Fruit fly (Drosophila melanogaster): ENCODE data around the gene CG34302.

Gene CG34302

DNA sequence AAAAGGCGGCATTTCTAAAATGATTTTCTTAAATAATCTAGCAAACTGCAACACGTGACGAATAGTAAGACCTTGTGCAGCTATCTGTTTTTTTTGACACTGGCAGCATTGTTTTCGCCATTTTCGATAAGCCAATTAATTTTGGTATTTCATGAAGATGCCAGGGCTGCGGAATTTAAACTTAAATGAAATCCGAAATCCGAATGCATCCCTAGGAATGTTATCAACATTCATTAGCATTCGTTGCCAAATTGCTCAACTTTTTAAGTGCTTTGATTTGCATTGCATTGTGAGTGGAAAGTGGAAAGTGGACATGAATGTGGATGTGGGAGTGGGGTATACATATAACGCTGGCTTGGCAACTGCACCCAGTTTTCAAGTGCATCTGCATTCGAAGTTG is 2.5 kb downstream of the CG34302 start, which contains the start of gene CG42857:
CG42857 (minus strand) TSS at position 101 of the 400 bp plus-strand sequence.
- TF ChIP-seq usp (GFP tag; optimal IDR thresholded peaks at IDR 0.05) (no peak), CG32264 (GFP tag; optimal IDR thresholded peaks at IDR 0.05) (no peak), Jra (GFP tag; optimal IDR thresholded peaks at IDR 0.05) (no peak), Dif (GFP tag; optimal IDR thresholded peaks at IDR 0.05; ENCODE audit: partially characterized antibody) (no peak)

DNA sequence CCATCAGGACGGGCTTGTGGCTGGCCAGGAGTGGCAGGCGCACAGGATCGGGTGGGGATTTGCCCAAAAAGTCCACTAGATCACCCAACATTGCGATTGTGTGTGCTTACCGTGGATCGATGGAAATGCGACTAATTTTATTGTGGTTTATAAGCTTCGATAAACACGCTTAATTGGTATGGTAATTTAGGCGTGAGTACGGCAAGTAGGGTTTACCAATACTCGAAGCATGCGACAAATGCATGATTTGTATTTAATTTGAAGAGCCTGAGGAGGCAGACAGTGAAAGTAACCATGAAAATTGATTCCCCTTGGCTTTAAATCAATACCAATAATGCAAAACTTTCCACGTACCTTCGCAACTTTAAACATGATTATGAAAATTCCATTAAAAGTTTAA is 3.8 kb downstream of the CG34302 start, which contains the start of gene CG9458:
CG9458 (minus strand) TSS at position 101 of the 400 bp plus-strand sequence.
- TF ChIP-seq N (GFP tag; optimal IDR thresholded peaks at IDR 0.05) (no peak), Hr78 (GFP tag; optimal IDR thresholded peaks at IDR 0.05) (no peak), woc (GFP tag; optimal IDR thresholded peaks at IDR 0.05) (no peak), Rel (GFP tag; optimal IDR thresholded peaks at IDR 0.05) (no peak), Rel (tag; optimal IDR thresholded peaks at IDR 0.05) (no peak), sv (GFP tag; optimal IDR thresholded peaks at IDR 0.05) (no peak), Hnf4 (GFP tag; optimal IDR thresholded peaks at IDR 0.05) (no peak), Mio (GFP tag; optimal IDR thresholded peaks at IDR 0.05) (no peak), psq (GFP tag; optimal IDR thresholded peaks at IDR 0.05) (no peak), foxo (GFP tag; optimal IDR thresholded peaks at IDR 0.05) (no peak), pan (optimal IDR thresholded peaks at IDR 0.05) (no peak), GATAd (GFP tag; optimal IDR thresholded peaks at IDR 0.05) (no peak), rgr (GFP tag; optimal IDR thresholded peaks at IDR 0.05) (no peak), dmrt93B (GFP tag; optimal IDR thresholded peaks at IDR 0.05) (no peak), CrebA (GFP tag; optimal IDR thresholded peaks at IDR 0.05; ENCODE audit: borderline replicate concordance) (no peak)

DNA sequence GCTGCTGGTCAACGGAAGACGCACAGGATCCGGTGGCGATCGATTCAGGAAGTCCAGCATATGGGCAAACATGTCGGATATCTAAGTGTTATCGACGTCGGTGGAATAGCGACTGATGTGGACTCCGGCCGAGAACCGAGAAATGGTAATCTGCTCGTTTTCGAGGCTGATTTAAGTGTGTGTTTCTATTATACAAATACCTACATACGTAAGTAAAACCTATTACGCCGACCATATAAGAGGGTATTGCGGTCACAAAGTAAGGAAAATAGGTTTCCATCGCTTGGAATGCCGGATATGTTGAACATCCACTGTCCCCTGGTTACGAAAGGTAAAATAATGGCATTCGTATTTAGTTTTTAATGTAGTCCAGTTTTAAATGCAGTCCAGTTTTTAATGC is 5.3 kb downstream of the CG34302 start, which contains the start of gene CG9459:
CG9459 (minus strand) TSS at position 101 of the 400 bp plus-strand sequence.
- no peak for TF ChIP-seq dl (GFP tag; optimal IDR thresholded peaks at IDR 0.05; ENCODE audit: insufficient read depth in 1 of 2, partially characterized antibody in 2 of 2)
- no peak for TF ChIP-seq Hr83 (GFP tag; optimal IDR thresholded peaks at IDR 0.05; ENCODE audit: poor library complexity, severe bottlenecking)
- no peak for TF ChIP-seq CG32264 (GFP tag; optimal IDR thresholded peaks at IDR 0.05)
- no peak for TF ChIP-seq GATAd (GFP tag; optimal IDR thresholded peaks at IDR 0.05)
- no peak for TF ChIP-seq Vsx2 (GFP tag; optimal IDR thresholded peaks at IDR 0.05; ENCODE audit: partially characterized antibody)
- TF ChIP-seq psq (GFP tag; optimal IDR thresholded peaks at IDR 0.05): no peak
- no peak for TF ChIP-seq dsf (GFP tag; optimal IDR thresholded peaks at IDR 0.05; ENCODE audit: borderline replicate concordance)
- TF ChIP-seq Hnf4 (GFP tag; optimal IDR thresholded peaks at IDR 0.05): no peak
- no peak for TF ChIP-seq CG9705 (GFP tag; optimal IDR thresholded peaks at IDR 0.05)
- TF ChIP-seq brk (GFP tag; optimal IDR thresholded peaks at IDR 0.05): no peak
- TF ChIP-seq ey (GFP tag; optimal IDR thresholded peaks at IDR 0.05): no peak
- no peak for TF ChIP-seq woc (GFP tag; optimal IDR thresholded peaks at IDR 0.05)
- no peak for TF ChIP-seq rgr (GFP tag; optimal IDR thresholded peaks at IDR 0.05)
- no peak for TF ChIP-seq dmrt93B (GFP tag; optimal IDR thresholded peaks at IDR 0.05)
- TF ChIP-seq Myc (optimal IDR thresholded peaks at IDR 0.05): no peak

DNA sequence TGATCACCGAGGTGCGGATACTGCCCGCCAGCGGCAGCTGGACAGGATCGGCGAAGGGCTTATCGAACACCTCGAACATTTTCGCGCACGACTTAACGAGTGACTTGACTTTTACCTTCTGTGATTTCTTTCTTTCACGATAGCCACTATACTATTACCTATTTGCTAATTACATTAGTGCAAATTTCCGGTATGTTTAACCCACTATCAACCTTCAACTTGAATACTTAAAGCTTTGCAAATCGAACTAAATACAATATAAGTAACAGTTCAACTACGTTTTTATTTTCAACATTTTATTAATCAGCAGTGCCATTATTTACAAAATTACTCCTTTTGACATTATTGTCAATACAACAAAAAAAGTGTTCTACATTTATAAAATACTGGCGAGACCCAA is 6.7 kb downstream of the CG34302 start, which contains the start of gene CG16904:
CG16904 (minus strand) TSS at position 101 of the 400 bp plus-strand sequence.
- TF ChIP-seq OdsH (GFP tag; optimal IDR thresholded peaks at IDR 0.05) (no peak), Hr83 (GFP tag; optimal IDR thresholded peaks at IDR 0.05; ENCODE audit: poor library complexity, severe bottlenecking) (no peak), CrebA (GFP tag; optimal IDR thresholded peaks at IDR 0.05; ENCODE audit: borderline replicate concordance) (no peak), fru (GFP tag; optimal IDR thresholded peaks at IDR 0.05) (no peak), Myc (optimal IDR thresholded peaks at IDR 0.05) (no peak), Rel (GFP tag; optimal IDR thresholded peaks at IDR 0.05) (no peak), Rel (tag; optimal IDR thresholded peaks at IDR 0.05) (no peak), CG32264 (GFP tag; optimal IDR thresholded peaks at IDR 0.05) (no peak), Dif (GFP tag; optimal IDR thresholded peaks at IDR 0.05; ENCODE audit: partially characterized antibody) (no peak), Mio (GFP tag; optimal IDR thresholded peaks at IDR 0.05) (no peak), pan (optimal IDR thresholded peaks at IDR 0.05) (no peak), Jra (GFP tag; optimal IDR thresholded peaks at IDR 0.05) (no peak), br (GFP tag; optimal IDR thresholded peaks at IDR 0.05) (no peak), h (GFP tag; optimal IDR thresholded peaks at IDR 0.05) (no peak), rgr (GFP tag; optimal IDR thresholded peaks at IDR 0.05) (no peak)

DNA sequence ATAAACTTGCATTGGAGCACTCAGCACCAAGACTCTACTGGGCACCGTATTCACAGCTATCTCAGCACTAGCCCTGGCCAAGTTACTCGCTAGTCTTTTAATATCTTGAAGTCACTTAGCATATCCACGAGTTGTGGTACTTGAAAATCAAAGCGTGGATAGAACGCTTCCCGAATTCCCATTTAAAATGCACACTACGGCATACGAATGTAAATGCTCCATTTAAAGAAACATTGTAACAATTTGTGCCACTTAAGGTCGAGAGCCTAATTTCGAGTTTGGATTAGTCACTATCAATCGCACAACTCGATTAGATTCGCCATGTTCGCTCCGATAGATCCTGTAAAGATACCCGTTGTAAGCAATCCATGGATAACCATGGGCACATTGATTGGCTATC is 9.8 kb downstream of the CG34302 start, which contains the start of gene eloF:
eloF (plus strand) TSS at position 301 of the 400 bp plus-strand sequence.
- TF ChIP-seq Hr78 (GFP tag; optimal IDR thresholded peaks at IDR 0.05): no peak
- no peak for TF ChIP-seq foxo (GFP tag; optimal IDR thresholded peaks at IDR 0.05)
- TF ChIP-seq Jra (GFP tag; optimal IDR thresholded peaks at IDR 0.05): no peak
- no peak for TF ChIP-seq pan (optimal IDR thresholded peaks at IDR 0.05)
- TF ChIP-seq Sp1 (GFP tag; optimal IDR thresholded peaks at IDR 0.05): no peak
- TF ChIP-seq CG32264 (GFP tag; optimal IDR thresholded peaks at IDR 0.05): no peak

All from whole organism, wandering third instar larva.